Worm (Caenorhabditis elegans): Measurements from ENCODE around the gene srt-33.
"Not testable (repeated sequence)": the region's sequence is repeated elsewhere in the genome, so short reads cannot be mapped to it uniquely, and the experiment has no call there.

DNA sequence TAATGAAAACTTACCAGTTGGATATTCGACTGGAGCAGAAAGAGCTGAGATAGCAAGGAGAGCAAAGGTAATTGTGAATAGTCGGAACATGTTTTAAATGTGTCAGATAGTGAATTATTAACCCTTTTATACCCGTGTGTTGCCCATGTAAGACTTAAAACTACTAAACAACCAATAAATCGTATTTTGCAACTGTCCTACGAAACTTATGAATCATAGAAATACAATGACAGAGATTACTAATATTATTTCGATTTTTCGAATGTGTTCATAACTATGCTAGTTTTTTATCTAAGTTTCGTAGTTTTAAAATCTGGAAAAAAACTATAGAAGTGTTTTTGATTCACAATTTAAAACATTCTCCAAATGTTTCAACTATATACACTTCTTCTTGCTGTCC lies 27.1 kb upstream of the srt-33 start, which contains the start of gene spig-4:
- not testable (repeated sequence) for TF ChIP-seq dve-1 (tag; optimal IDR thresholded peaks at IDR 0.05; ENCODE audit: insufficient read depth); pqm-1 (tag; optimal IDR thresholded peaks at IDR 0.05); nhr-10 (tag; optimal IDR thresholded peaks at IDR 0.05); lin-39 (tag; optimal IDR thresholded peaks at IDR 0.05); mep-1 (tag; optimal IDR thresholded peaks at IDR 0.05); ces-1 (GFP tag; optimal IDR thresholded peaks at IDR 0.05); jun-1 (tag; optimal IDR thresholded peaks at IDR 0.05)
